Fruit fly (Drosophila melanogaster): Measurements from ENCODE around the gene Rab9D.

dm6 chrX:10585158-10585634 lies 3.7 kb upstream of the Rab9D start, which contains the start of gene spri:
- TF ChIP-seq usp (GFP tag; optimal IDR thresholded peaks at IDR 0.05) (no peak), tai (GFP tag; optimal IDR thresholded peaks at IDR 0.05) (no peak), psq (GFP tag; optimal IDR thresholded peaks at IDR 0.05) (no peak), Hnf4 (GFP tag; optimal IDR thresholded peaks at IDR 0.05) (peak; percentile 50), rgr (GFP tag; optimal IDR thresholded peaks at IDR 0.05) (peak; percentile 36), N (GFP tag; optimal IDR thresholded peaks at IDR 0.05) (no peak), fru (GFP tag; optimal IDR thresholded peaks at IDR 0.05) (no peak), Hr78 (GFP tag; optimal IDR thresholded peaks at IDR 0.05) (no peak), Myc (optimal IDR thresholded peaks at IDR 0.05) (no peak), foxo (GFP tag; optimal IDR thresholded peaks at IDR 0.05) (peak in 1 of 2 experiments; percentile 6)

Data from whole organism, wandering third instar larva.